Worm (Caenorhabditis elegans) whole organism, L4/young adult: Measurements from ENCODE around the gene T14G11.1.

ENCODE experiments used
- W03F9.2 ChIP-seq: fragments of 150-350 bp; optimal IDR thresholded peaks from 2 replicates; lab custom pipeline; 2014; ENCODE audit warnings: missing biosample characterization, missing genetic modification characterization
- him-1 ChIP-seq: sonication (generic microtip); optimal IDR thresholded peaks from 2 replicates; lab custom pipeline; 2016; ENCODE audit warnings: missing genotype, missing genetic modification reagents, missing genetic modification characterization, missing compliant biosample characterization

ce11 chrX:2727681-2728080, 38.9 kb downstream of the T14G11.1 start:
- no peak for TF ChIP-seq W03F9.2 (tag; lab: Kevin White, UChicago)
- no peak for TF ChIP-seq him-1 (tag; lab: Kevin White, UChicago)
